Worm (Caenorhabditis elegans) whole organism, young adult: ENCODE measurements around the gene F21C10.13.

Source experiments
- B0261.1 ChIP-seq: sonication (generic microtip); optimal IDR thresholded peaks from 2 replicates; lab custom pipeline; 2016; ENCODE audit warnings: mild to moderate bottlenecking, missing genetic modification characterization, moderate library complexity, missing compliant biosample characterization
- C17E4.6 ChIP-seq: fragments of 200-800 bp; sonication (Bioruptor generic); IDR thresholded peaks from 2 replicates; pipeline ENCODE4 v1.3.6; 2022; ENCODE audit warnings: missing genetic modification reagents, missing genetic modification characterization, missing compliant biosample characterization
- F10E7.11 ChIP-seq: sonication (generic microtip); optimal IDR thresholded peaks from 2 replicates; lab custom pipeline; 2017; ENCODE audit warnings: mild to moderate bottlenecking, missing genetic modification characterization, moderate library complexity, missing compliant biosample characterization
- F22D6.2 ChIP-seq: sonication (generic microtip); optimal IDR thresholded peaks from 2 replicates; lab custom pipeline; 2016; ENCODE audit warnings: mild to moderate bottlenecking, missing genetic modification characterization, missing compliant biosample characterization
- F23B12.7 ChIP-seq: sonication (generic microtip); optimal IDR thresholded peaks from 2 replicates; lab custom pipeline; 2017; ENCODE audit warnings: missing genetic modification characterization, mild to moderate bottlenecking, missing compliant biosample characterization, antibody characterized with exemption, moderate library complexity; ENCODE audit not compliant: insufficient read depth
- F39B2.1 ChIP-seq: fragments of 200-800 bp; sonication (Bioruptor generic); IDR thresholded peaks from 2 replicates; pipeline ENCODE4 v1.3.6; 2022; ENCODE audit warnings: missing genetic modification reagents, missing genetic modification characterization, missing compliant biosample characterization
- F52B5.7 ChIP-seq: sonication (generic microtip); optimal IDR thresholded peaks from 2 replicates; lab custom pipeline; 2016; ENCODE audit warnings: mild to moderate bottlenecking, missing genetic modification characterization, missing compliant biosample characterization
- K12H6.12 ChIP-seq: fragments of 200-800 bp; sonication (Bioruptor generic); optimal IDR thresholded peaks from 2 replicates; lab custom pipeline; 2018; ENCODE audit warnings: mild to moderate bottlenecking, missing genetic modification characterization, missing compliant biosample characterization
- Y67H2A.10 ChIP-seq: fragments of 200-800 bp; sonication (Bioruptor generic); conservative IDR thresholded peaks from 2 replicates; pipeline ENCODE4 v1.3.6; 2022; ENCODE audit warnings: missing genetic modification reagents, missing genetic modification characterization, missing compliant biosample characterization
- Y95B8A.8 ChIP-seq: fragments of 200-800 bp; sonication (Bioruptor generic); IDR thresholded peaks from 2 replicates; pipeline ENCODE4 v1.3.6; 2022; ENCODE audit warnings: missing genetic modification reagents, missing genetic modification characterization, missing compliant biosample characterization
- akir-1 ChIP-seq: fragments of 200-800 bp; sonication (Bioruptor generic); optimal IDR thresholded peaks from 2 replicates; lab custom pipeline; 2018; ENCODE audit warnings: mild to moderate bottlenecking, missing genetic modification characterization, moderate library complexity, missing compliant biosample characterization
- aptf-2 ChIP-seq: fragments of 200-800 bp; sonication (Bioruptor generic); conservative IDR thresholded peaks from 2 replicates; pipeline ENCODE4 v1.3.6; 2022; ENCODE audit warnings: missing genetic modification reagents, missing genetic modification characterization, missing compliant biosample characterization
- aptf-3 ChIP-seq: fragments of 200-800 bp; sonication (Bioruptor generic); IDR thresholded peaks from 2 replicates; pipeline ENCODE4 v1.3.6; 2022; ENCODE audit warnings: missing genetic modification characterization, missing compliant biosample characterization
- attf-3 ChIP-seq: fragments of 200-800 bp; sonication (Bioruptor generic); conservative IDR thresholded peaks from 2 replicates; pipeline ENCODE4 v1.3.6; 2022; ENCODE audit warnings: missing genetic modification reagents, missing genetic modification characterization, missing compliant biosample characterization
- attf-6 ChIP-seq: fragments of 200-800 bp; sonication (Bioruptor generic); IDR thresholded peaks from 2 replicates; pipeline ENCODE4 v1.3.6; 2022; ENCODE audit warnings: missing genetic modification reagents, missing genetic modification characterization, missing compliant biosample characterization
- ccch-3 ChIP-seq: fragments of 200-800 bp; sonication (Bioruptor generic); optimal IDR thresholded peaks from 2 replicates; lab custom pipeline; 2018; ENCODE audit warnings: mild to moderate bottlenecking, missing genetic modification characterization, missing compliant biosample characterization
- cebp-1 ChIP-seq, 2 experiments: fragments of 200-800 bp in 1 of 2; sonication (Bioruptor generic) in 1 of 2; sonication (generic microtip) in 1 of 2; IDR thresholded peaks in 1 of 2; optimal IDR thresholded peaks in 1 of 2; 2 replicates each; pipeline versions ENCODE4 v1.3.6 to Lab custom; 2017 to 2022; ENCODE audit warnings: missing compliant biosample characterization in 2 of 2, missing genetic modification characterization in 2 of 2, mild to moderate bottlenecking in 1 of 2, missing genetic modification reagents in 1 of 2, moderate library complexity in 1 of 2
- cebp-2 ChIP-seq: fragments of 200-800 bp; sonication (Bioruptor generic); IDR thresholded peaks from 2 replicates; pipeline ENCODE4 v1.3.6; 2022; ENCODE audit warnings: missing genetic modification characterization, missing compliant biosample characterization
- ceh-100 ChIP-seq: fragments of 200-800 bp; sonication (Bioruptor generic); IDR thresholded peaks from 2 replicates; pipeline ENCODE4 v1.3.6; 2022; ENCODE audit warnings: missing genetic modification reagents, missing genetic modification characterization, missing compliant biosample characterization
- ceh-27 ChIP-seq: fragments of 200-800 bp; sonication (Bioruptor generic); optimal IDR thresholded peaks from 2 replicates; lab custom pipeline; 2018; ENCODE audit warnings: mild to moderate bottlenecking, missing genetic modification characterization, moderate library complexity, missing compliant biosample characterization
- ceh-58 ChIP-seq: fragments of 200-800 bp; sonication (Bioruptor generic); IDR thresholded peaks from 2 replicates; pipeline ENCODE4 v1.3.6; 2022; ENCODE audit warnings: missing genetic modification characterization, missing compliant biosample characterization
- ceh-79 ChIP-seq: sonication (generic microtip); optimal IDR thresholded peaks from 2 replicates; lab custom pipeline; 2017; ENCODE audit warnings: mild to moderate bottlenecking, missing genetic modification characterization, missing compliant biosample characterization
- chd-7 ChIP-seq: sonication (generic microtip); optimal IDR thresholded peaks from 2 replicates; lab custom pipeline; 2016; ENCODE audit warnings: mild to moderate bottlenecking, missing genetic modification characterization, moderate library complexity, missing compliant biosample characterization
- dpl-1 ChIP-seq: fragments of 150-350 bp; optimal IDR thresholded peaks from 2 replicates; lab custom pipeline; 2014; ENCODE audit warnings: missing biosample characterization, missing genetic modification reagents, missing genetic modification characterization
- efl-1 ChIP-seq: fragments of 150-350 bp; optimal IDR thresholded peaks from 2 replicates; lab custom pipeline; 2014; ENCODE audit warnings: missing biosample characterization, missing genetic modification reagents, missing genetic modification characterization
- egl-18 ChIP-seq: fragments of 200-800 bp; sonication (Bioruptor generic); IDR thresholded peaks from 2 replicates; pipeline ENCODE4 v1.3.6; 2022; ENCODE audit warnings: missing genetic modification reagents, missing genetic modification characterization, missing compliant biosample characterization
- egrh-3 ChIP-seq: fragments of 200-800 bp; sonication (Bioruptor generic); IDR thresholded peaks from 2 replicates; pipeline ENCODE4 v1.3.6; 2022; ENCODE audit warnings: missing genetic modification reagents, missing genetic modification characterization, missing compliant biosample characterization
- ekl-4 ChIP-seq: fragments of 200-800 bp; sonication (Bioruptor generic); IDR thresholded peaks from 2 replicates; pipeline ENCODE4 v1.3.6; 2022; ENCODE audit warnings: missing genetic modification reagents, missing genetic modification characterization, missing compliant biosample characterization
- fkh-3 ChIP-seq: sonication (generic microtip); optimal IDR thresholded peaks from 2 replicates; lab custom pipeline; 2016; ENCODE audit warnings: mild to moderate bottlenecking, missing genetic modification characterization, missing compliant biosample characterization
- lag-1 ChIP-seq: fragments of 200-800 bp; sonication (Bioruptor generic); IDR thresholded peaks from 2 replicates; pipeline ENCODE4 v1.3.6; 2022; ENCODE audit warnings: missing genetic modification reagents, missing genetic modification characterization, missing compliant biosample characterization
- let-526 ChIP-seq: fragments of 200-800 bp; sonication (Bioruptor generic); IDR thresholded peaks from 2 replicates; pipeline ENCODE4 v1.3.6; 2022; ENCODE audit warnings: missing genetic modification reagents, missing genetic modification characterization, missing compliant biosample characterization
- mcd-1 ChIP-seq: fragments of 200-800 bp; sonication (Bioruptor generic); IDR thresholded peaks from 2 replicates; pipeline ENCODE4 v1.3.6; 2022; ENCODE audit warnings: missing genetic modification reagents, missing genetic modification characterization, missing compliant biosample characterization
- mel-28 ChIP-seq: sonication (generic microtip); optimal IDR thresholded peaks from 2 replicates; lab custom pipeline; 2016; ENCODE audit warnings: borderline replicate concordance, mild to moderate bottlenecking, missing genetic modification characterization, missing compliant biosample characterization
- mxl-1 ChIP-seq: sonication (generic microtip); optimal IDR thresholded peaks from 2 replicates; lab custom pipeline; 2016; ENCODE audit warnings: missing genetic modification characterization, missing compliant biosample characterization
- nhr-120 ChIP-seq: fragments of 200-800 bp; sonication (Bioruptor generic); IDR thresholded peaks from 2 replicates; pipeline ENCODE4 v1.3.6; 2022; ENCODE audit warnings: missing genetic modification characterization, missing compliant biosample characterization
- nhr-27 ChIP-seq: fragments of 200-800 bp; sonication (Bioruptor generic); optimal IDR thresholded peaks from 2 replicates; lab custom pipeline; 2018; ENCODE audit warnings: mild to moderate bottlenecking, missing genetic modification characterization, moderate library complexity, missing compliant biosample characterization
- nhr-90 ChIP-seq: sonication (generic microtip); optimal IDR thresholded peaks from 2 replicates; lab custom pipeline; 2016; ENCODE audit warnings: missing genotype, mild to moderate bottlenecking, missing genetic modification characterization, missing compliant biosample characterization
- pbrm-1 ChIP-seq: fragments of 200-800 bp; sonication (Bioruptor generic); IDR thresholded peaks from 2 replicates; pipeline ENCODE4 v1.3.6; 2022; ENCODE audit warnings: missing genetic modification reagents, missing genetic modification characterization, missing compliant biosample characterization
- sdz-38 ChIP-seq: sonication (generic microtip); optimal IDR thresholded peaks from 2 replicates; lab custom pipeline; 2016; ENCODE audit warnings: missing genotype, missing genetic modification characterization, missing compliant biosample characterization
- sea-2 ChIP-seq: fragments of 200-800 bp; sonication (Bioruptor generic); IDR thresholded peaks from 2 replicates; pipeline ENCODE4 v1.3.6; 2022; ENCODE audit warnings: missing genetic modification characterization, missing compliant biosample characterization
- somi-1 ChIP-seq: fragments of 200-800 bp; sonication (Bioruptor generic); optimal IDR thresholded peaks from 2 replicates; lab custom pipeline; 2018; ENCODE audit warnings: mild to moderate bottlenecking, missing genetic modification characterization, missing compliant biosample characterization
- sptf-2 ChIP-seq: fragments of 200-800 bp; sonication (Bioruptor generic); optimal IDR thresholded peaks from 2 replicates; lab custom pipeline; 2018; ENCODE audit warnings: mild to moderate bottlenecking, missing genetic modification characterization, missing compliant biosample characterization
- tlf-1 ChIP-seq: fragments of 200-800 bp; sonication (Bioruptor generic); optimal IDR thresholded peaks from 2 replicates; lab custom pipeline; 2018; ENCODE audit warnings: mild to moderate bottlenecking, missing genetic modification characterization, missing compliant biosample characterization
- unc-130 ChIP-seq: sonication (generic microtip); optimal IDR thresholded peaks from 2 replicates; lab custom pipeline; 2016; ENCODE audit warnings: missing genetic modification reagents, missing genetic modification characterization, missing compliant biosample characterization
- unc-62 ChIP-seq: fragments of 150-350 bp; optimal IDR thresholded peaks from 2 replicates; lab custom pipeline; 2014; ENCODE audit warnings: missing biosample characterization, missing genetic modification reagents, missing genetic modification characterization
- zim-3 ChIP-seq: sonication (generic microtip); optimal IDR thresholded peaks from 2 replicates; lab custom pipeline; 2017; ENCODE audit warnings: mild to moderate bottlenecking, missing genetic modification characterization, moderate library complexity, missing compliant biosample characterization
- ztf-26 ChIP-seq: sonication (generic microtip); optimal IDR thresholded peaks from 2 replicates; lab custom pipeline; 2017; ENCODE audit warnings: missing genetic modification characterization, missing compliant biosample characterization
- ztf-28 ChIP-seq: fragments of 200-800 bp; sonication (Bioruptor generic); IDR thresholded peaks from 2 replicates; pipeline ENCODE4 v1.3.6; 2022; ENCODE audit warnings: missing genetic modification reagents, missing genetic modification characterization, missing compliant biosample characterization
- ztf-3 ChIP-seq: fragments of 200-800 bp; sonication (Bioruptor generic); optimal IDR thresholded peaks from 2 replicates; lab custom pipeline; 2018; ENCODE audit warnings: mild to moderate bottlenecking, missing genetic modification characterization, missing compliant biosample characterization
- ztf-6 ChIP-seq: fragments of 200-800 bp; sonication (Bioruptor generic); IDR thresholded peaks from 2 replicates; pipeline ENCODE4 v1.3.6; 2022; ENCODE audit warnings: missing genetic modification reagents, missing genetic modification characterization, missing compliant biosample characterization

The F21C10.13 gene

ce11 chrV:9088758-9089157 is 33.3 kb upstream of the F21C10.13 start (continued):
- TF ChIP-seq chd-7, result no peak
- TF ChIP-seq F39B2.1 (GFP tag; lab: Robert Waterston, UW), result no peak
- no peak for TF ChIP-seq ceh-58
- TF ChIP-seq C17E4.6 (GFP tag; lab: Robert Waterston, UW), result no peak
- peak; percentile 18 for TF ChIP-seq zim-3 (tag; lab: Kevin White, UChicago)
- TF ChIP-seq fkh-3, result no peak
- TF ChIP-seq cebp-2, result 0 out of 2 replicates have a peak, but pooled peaks have one; percentile 5
- TF ChIP-seq egrh-3 (GFP tag; lab: Robert Waterston, UW), result 0 out of 2 replicates have a peak, but pooled peaks have one; percentile 19
- TF ChIP-seq sea-2 (GFP tag; lab: Robert Waterston, UW), result no peak
- TF ChIP-seq aptf-3 (GFP tag; lab: Robert Waterston, UW), result 0 out of 2 replicates have a peak, but pooled peaks have one; percentile 53
- no peak for TF ChIP-seq unc-62 (GFP tag; lab: Kevin White, UChicago)
- TF ChIP-seq mel-28 (tag; lab: Kevin White, UChicago), result no peak
- no peak for TF ChIP-seq F22D6.2
- no peak for TF ChIP-seq Y67H2A.10 (GFP tag; lab: Robert Waterston, UW)
- no peak for TF ChIP-seq F52B5.7 (tag; lab: Kevin White, UChicago)
- no peak for TF ChIP-seq attf-6 (GFP tag; lab: Robert Waterston, UW)
- no peak for TF ChIP-seq sdz-38 (tag; lab: Kevin White, UChicago)
- no peak for TF ChIP-seq ztf-28 (GFP tag; lab: Robert Waterston, UW)
- TF ChIP-seq attf-3 (GFP tag; lab: Robert Waterston, UW), result no peak
- no peak for TF ChIP-seq unc-130
- no peak for TF ChIP-seq dpl-1 (GFP tag; lab: Kevin White, UChicago)
- TF ChIP-seq nhr-27 (tag; lab: Kevin White, UChicago), result no peak
- no peak for TF ChIP-seq cebp-1 (GFP tag; IDR thresholded peaks at IDR 0.05; lab: Robert Waterston, UW)
- peak; percentile 10 for TF ChIP-seq cebp-1 (tag; optimal IDR thresholded peaks at IDR 0.05; lab: Kevin White, UChicago)
- no peak for TF ChIP-seq let-526 (GFP tag; lab: Robert Waterston, UW)
- no peak for TF ChIP-seq B0261.1 (tag; lab: Kevin White, UChicago)
- peak; percentile 48 for TF ChIP-seq ztf-26
- TF ChIP-seq somi-1 (GFP tag; lab: Kevin White, UChicago), result no peak
- TF ChIP-seq nhr-90, result no peak
- no peak for TF ChIP-seq F23B12.7
- TF ChIP-seq K12H6.12 (tag; lab: Kevin White, UChicago), result peak; percentile 24
- TF ChIP-seq mxl-1 (tag; lab: Kevin White, UChicago), result no peak
- no peak for TF ChIP-seq nhr-120 (GFP tag; lab: Robert Waterston, UW)
- TF ChIP-seq tlf-1 (GFP tag; lab: Kevin White, UChicago), result no peak
- no peak for TF ChIP-seq akir-1 (GFP tag; lab: Kevin White, UChicago)
- no peak for TF ChIP-seq sptf-2
- TF ChIP-seq ceh-100 (GFP tag; lab: Robert Waterston, UW), result peak; percentile 14; the same call in 1 of the 2 replicates
- no peak for TF ChIP-seq ceh-27 (GFP tag; lab: Kevin White, UChicago)
- TF ChIP-seq mcd-1 (GFP tag; lab: Robert Waterston, UW), result no peak; the same call in 1 of the 2 replicates
- no peak for TF ChIP-seq lag-1 (GFP tag; lab: Robert Waterston, UW)
- TF ChIP-seq aptf-2 (GFP tag; lab: Robert Waterston, UW), result no peak
- TF ChIP-seq efl-1, result no peak
- TF ChIP-seq F10E7.11, result no peak
- no peak for TF ChIP-seq Y95B8A.8
- TF ChIP-seq ztf-3 (GFP tag; lab: Kevin White, UChicago), result no peak
- TF ChIP-seq pbrm-1 (GFP tag; lab: Robert Waterston, UW), result 0 out of 2 replicates have a peak, but pooled peaks have one; percentile 52
- TF ChIP-seq ekl-4 (GFP tag; lab: Robert Waterston, UW), result no peak
- TF ChIP-seq ztf-6, result no peak
- no peak for TF ChIP-seq egl-18 (GFP tag; lab: Robert Waterston, UW)
- no peak for TF ChIP-seq ccch-3
- TF ChIP-seq ceh-79, result no peak
